Fruit fly (Drosophila melanogaster) whole organism, embryonic: Measurements from ENCODE around the gene CG31100.

Experiments
- B-H1 ChIP-seq: fragments of 200-800 bp; sonication (Bioruptor generic); IDR thresholded peaks from 3 replicates; pipeline ENCODE4 v1.3.6; 2022; ENCODE audit warnings: missing biosample characterization, missing genetic modification characterization
- B-H2 ChIP-seq: fragments of 200-800 bp; sonication (Bioruptor generic); optimal IDR thresholded peaks from 2 replicates; lab custom pipeline; 2018; ENCODE audit warnings: missing biosample characterization, mild to moderate bottlenecking, missing genetic modification characterization
- BEAF-32 ChIP-seq: fragments of 200-800 bp; sonication (Bioruptor generic); optimal IDR thresholded peaks from 3 replicates; lab custom pipeline; 2017; ENCODE audit warnings: missing biosample characterization, missing genetic modification characterization, mild to moderate bottlenecking, moderate library complexity, missing genetic modification reagents
- C15 ChIP-seq: fragments of 200-800 bp; sonication (Bioruptor generic); IDR thresholded peaks from 3 replicates; pipeline ENCODE4 v1.3.6; 2022; ENCODE audit warnings: missing biosample characterization, missing genetic modification characterization
- CG11695 ChIP-seq: fragments of 200-800 bp; sonication (Bioruptor generic); IDR thresholded peaks from 3 replicates; pipeline ENCODE4 v1.3.6; 2022; ENCODE audit warnings: missing biosample characterization, missing genetic modification characterization
- CG12659 ChIP-seq: fragments of 200-800 bp; sonication (Bioruptor generic); optimal IDR thresholded peaks from 3 replicates; lab custom pipeline; 2017; ENCODE audit warnings: mild to moderate bottlenecking, missing biosample characterization, missing genetic modification reagents, missing genetic modification characterization
- CG16815 ChIP-seq: fragments of 200-800 bp; sonication (Bioruptor generic); optimal IDR thresholded peaks from 3 replicates; lab custom pipeline; 2017; ENCODE audit warnings: missing biosample characterization, mild to moderate bottlenecking, missing genetic modification characterization
- CG2202 ChIP-seq: fragments of 200-800 bp; sonication (Bioruptor generic); optimal IDR thresholded peaks from 2 replicates; lab custom pipeline; 2018; ENCODE audit warnings: missing biosample characterization, mild to moderate bottlenecking, missing genetic modification characterization
- CG3995 ChIP-seq: fragments of 200-800 bp; sonication (Bioruptor generic); optimal IDR thresholded peaks from 3 replicates; lab custom pipeline; 2016; ENCODE audit warnings: missing biosample characterization, missing genetic modification characterization
- CG42726 ChIP-seq: fragments of 200-800 bp; sonication (Bioruptor generic); IDR thresholded peaks from 2 replicates; pipeline ENCODE4 v1.3.6; 2022; ENCODE audit warnings: missing biosample characterization, missing genetic modification characterization; ENCODE audit not compliant: partially characterized antibody
- CG4617 ChIP-seq: fragments of 200-800 bp; sonication (Bioruptor generic); optimal IDR thresholded peaks from 3 replicates; lab custom pipeline; 2016; ENCODE audit warnings: missing biosample characterization, missing genetic modification characterization, borderline replicate concordance
- CG4854 ChIP-seq: fragments of 200-800 bp; sonication (Bioruptor generic); optimal IDR thresholded peaks from 2 replicates; lab custom pipeline; 2016; ENCODE audit warnings: missing biosample characterization, missing genetic modification characterization, inconsistent platforms
- CG7839 ChIP-seq: fragments of 200-800 bp; sonication (Bioruptor generic); optimal IDR thresholded peaks from 3 replicates; lab custom pipeline; 2018; ENCODE audit warnings: missing biosample characterization, mild to moderate bottlenecking, missing genetic modification characterization, moderate library complexity
- CG7928 ChIP-seq: fragments of 200-800 bp; sonication (Bioruptor generic); optimal IDR thresholded peaks from 2 replicates; lab custom pipeline; 2017; ENCODE audit warnings: missing biosample characterization, mild to moderate bottlenecking, missing genetic modification characterization
- CG8089 ChIP-seq: fragments of 200-800 bp; sonication (Bioruptor generic); optimal IDR thresholded peaks from 3 replicates; lab custom pipeline; 2016; ENCODE audit warnings: missing biosample characterization, missing genetic modification characterization
- CG8765 ChIP-seq: fragments of 200-800 bp; sonication (Bioruptor generic); IDR thresholded peaks from 2 replicates; pipeline ENCODE4 v1.3.6; 2022; ENCODE audit warnings: missing biosample characterization, missing genetic modification characterization
- CG8924 ChIP-seq: fragments of 200-800 bp; optimal IDR thresholded peaks from 3 replicates; lab custom pipeline; 2019; ENCODE audit warnings: missing biosample characterization, mild to moderate bottlenecking, missing genetic modification characterization, moderate library complexity
- CG9727 ChIP-seq: fragments of 200-800 bp; sonication (Bioruptor generic); optimal IDR thresholded peaks from 3 replicates; lab custom pipeline; 2017; ENCODE audit warnings: missing biosample characterization, mild to moderate bottlenecking, missing genetic modification characterization
- CG9932 ChIP-seq: fragments of 200-800 bp; sonication (Bioruptor generic); IDR thresholded peaks from 2 replicates; pipeline ENCODE4 v1.3.6; 2022; ENCODE audit warnings: missing biosample characterization, missing genetic modification characterization
- CoRest ChIP-seq: fragments of 200-800 bp; sonication (Bioruptor generic); optimal IDR thresholded peaks from 3 replicates; lab custom pipeline; 2018; ENCODE audit warnings: missing biosample characterization, mild to moderate bottlenecking, missing genetic modification characterization, moderate library complexity
- D19B ChIP-seq: fragments of 200-800 bp; sonication (Bioruptor generic); optimal IDR thresholded peaks from 2 replicates; lab custom pipeline; 2017; ENCODE audit warnings: missing biosample characterization, mild to moderate bottlenecking, missing genetic modification characterization
- Deaf1 ChIP-seq: fragments of 200-800 bp; optimal IDR thresholded peaks from 3 replicates; lab custom pipeline; 2019; ENCODE audit warnings: missing biosample characterization, mild to moderate bottlenecking, missing genetic modification characterization, moderate library complexity
- Dp ChIP-seq: fragments of 200-800 bp; sonication (Bioruptor generic); optimal IDR thresholded peaks from 2 replicates; lab custom pipeline; 2018; ENCODE audit warnings: missing biosample characterization, mild to moderate bottlenecking, missing genetic modification characterization, moderate library complexity
- Drgx ChIP-seq: fragments of 200-800 bp; sonication (Bioruptor generic); IDR thresholded peaks from 2 replicates; pipeline ENCODE4 v1.3.6; 2022; ENCODE audit warnings: missing biosample characterization, missing genetic modification characterization
- Elba2 ChIP-seq: fragments of 200-800 bp; sonication (Bioruptor generic); optimal IDR thresholded peaks from 3 replicates; lab custom pipeline; 2016; ENCODE audit warnings: missing biosample characterization, missing genetic modification characterization
- HmgZ ChIP-seq: fragments of 200-800 bp; sonication (Bioruptor generic); optimal IDR thresholded peaks from 2 replicates; lab custom pipeline; 2018; ENCODE audit warnings: missing biosample characterization, mild to moderate bottlenecking, missing genetic modification characterization
- Myb ChIP-seq: fragments of 200-800 bp; sonication (Bioruptor generic); optimal IDR thresholded peaks from 2 replicates; lab custom pipeline; 2016; ENCODE audit warnings: missing biosample characterization, missing genetic modification characterization
- NFAT ChIP-seq: fragments of 200-800 bp; sonication (Bioruptor generic); IDR thresholded peaks from 2 replicates; pipeline ENCODE4 v1.3.6; 2022; ENCODE audit warnings: missing biosample characterization, missing genetic modification characterization
- Ravus ChIP-seq: fragments of 200-800 bp; sonication (Bioruptor generic); IDR thresholded peaks from 2 replicates; pipeline ENCODE4 v1.3.6; 2022; ENCODE audit warnings: missing biosample characterization, missing genetic modification characterization
- Sry-δ ChIP-seq: fragments of 200-800 bp; sonication (Bioruptor generic); optimal IDR thresholded peaks from 2 replicates; lab custom pipeline; 2016; ENCODE audit warnings: missing biosample characterization, missing genetic modification characterization
- Vsx1 ChIP-seq: fragments of 200-800 bp; sonication (Bioruptor generic); optimal IDR thresholded peaks from 2 replicates; lab custom pipeline; 2017; ENCODE audit warnings: missing biosample characterization, mild to moderate bottlenecking, missing genetic modification characterization, missing genetic modification reagents
- YL-1 ChIP-seq: fragments of 200-800 bp; sonication (Bioruptor generic); optimal IDR thresholded peaks from 3 replicates; lab custom pipeline; 2017; ENCODE audit warnings: missing biosample characterization, mild to moderate bottlenecking, missing genetic modification characterization
- ash1 ChIP-seq: fragments of 200-800 bp; sonication (Bioruptor generic); optimal IDR thresholded peaks from 2 replicates; lab custom pipeline; 2018; ENCODE audit warnings: missing biosample characterization, mild to moderate bottlenecking, missing genetic modification characterization
- bsh ChIP-seq, 2 experiments: fragments of 200-800 bp; sonication (Bioruptor generic); optimal IDR thresholded peaks; 2 replicates each; lab custom pipeline; 2017 to 2018; ENCODE audit warnings: mild to moderate bottlenecking in 2 of 2, missing biosample characterization in 2 of 2, missing genetic modification characterization in 2 of 2, moderate library complexity in 1 of 2
- dati ChIP-seq: fragments of 200-800 bp; sonication (Bioruptor generic); IDR thresholded peaks from 2 replicates; pipeline ENCODE4 v1.3.6; 2022; ENCODE audit warnings: missing biosample characterization, missing genetic modification characterization
- dysf ChIP-seq: fragments of 200-800 bp; sonication (Bioruptor generic); IDR thresholded peaks from 3 replicates; pipeline ENCODE4 v1.3.6; 2022; ENCODE audit warnings: missing biosample characterization, missing genetic modification characterization
- eve ChIP-seq, 2 experiments: fragments of >200 bp; optimal IDR thresholded peaks; 2 replicates each; lab custom pipeline; 2017; ENCODE audit warnings: missing biosample characterization in 2 of 2, missing genetic modification characterization in 2 of 2
- fd102C ChIP-seq: fragments of 200-800 bp; sonication (Bioruptor generic); optimal IDR thresholded peaks from 2 replicates; lab custom pipeline; 2018; ENCODE audit warnings: missing biosample characterization, mild to moderate bottlenecking, missing genetic modification characterization, moderate library complexity
- fd96Cb ChIP-seq: fragments of 200-800 bp; sonication (Bioruptor generic); optimal IDR thresholded peaks from 2 replicates; lab custom pipeline; 2018; ENCODE audit warnings: missing biosample characterization, mild to moderate bottlenecking, missing genetic modification characterization, moderate library complexity
- gem ChIP-seq: fragments of 200-800 bp; sonication (Bioruptor generic); optimal IDR thresholded peaks from 2 replicates; lab custom pipeline; 2019; ENCODE audit warnings: missing biosample characterization, mild to moderate bottlenecking, missing genetic modification characterization, moderate library complexity
- lov ChIP-seq, 2 experiments: fragments of 200-800 bp in 1 of 2; fragments of >200 bp in 1 of 2; sonication (Bioruptor generic) in 1 of 2; IDR thresholded peaks in 1 of 2; optimal IDR thresholded peaks in 1 of 2; 2 replicates in 1 of 2; 3 replicates in 1 of 2; pipeline versions ENCODE4 v1.3.6 to Lab custom; 2017 to 2022; ENCODE audit warnings: missing biosample characterization in 1 of 2, missing genetic modification characterization in 1 of 2
- mirr ChIP-seq: fragments of 200-800 bp; sonication (Bioruptor generic); optimal IDR thresholded peaks from 3 replicates; lab custom pipeline; 2018; ENCODE audit warnings: missing biosample characterization, mild to moderate bottlenecking, missing genetic modification characterization
- oc ChIP-seq: fragments of 200-800 bp; sonication (Bioruptor generic); optimal IDR thresholded peaks from 2 replicates; lab custom pipeline; 2018; ENCODE audit warnings: missing biosample characterization, mild to moderate bottlenecking, missing genetic modification characterization, moderate library complexity
- org-1 ChIP-seq: fragments of 200-800 bp; sonication (Bioruptor generic); optimal IDR thresholded peaks from 2 replicates; lab custom pipeline; 2017; ENCODE audit warnings: missing biosample characterization, missing genetic modification characterization
- peb ChIP-seq: fragments of 200-800 bp; sonication (Bioruptor generic); IDR thresholded peaks from 2 replicates; pipeline ENCODE4 v1.3.6; 2022; ENCODE audit warnings: missing biosample characterization, missing genetic modification characterization
- phol ChIP-seq: fragments of 200-800 bp; sonication (Bioruptor generic); optimal IDR thresholded peaks from 3 replicates; lab custom pipeline; 2018; ENCODE audit warnings: missing biosample characterization, mild to moderate bottlenecking, missing genetic modification characterization, moderate library complexity
- pnt ChIP-seq: fragments of 200-800 bp; sonication (Bioruptor generic); optimal IDR thresholded peaks from 3 replicates; lab custom pipeline; 2016; ENCODE audit warnings: missing biosample characterization, missing genetic modification characterization
- repo ChIP-seq: fragments of 200-800 bp; sonication (Bioruptor generic); optimal IDR thresholded peaks from 2 replicates; lab custom pipeline; 2016; ENCODE audit warnings: missing biosample characterization, missing genetic modification characterization
- tgo ChIP-seq: fragments of 200-800 bp; sonication (Bioruptor generic); IDR thresholded peaks from 3 replicates; pipeline ENCODE4 v1.3.6; 2022; ENCODE audit warnings: missing biosample characterization, missing genetic modification characterization
- wek ChIP-seq: fragments of 200-800 bp; sonication (Bioruptor generic); optimal IDR thresholded peaks from 3 replicates; lab custom pipeline; 2018; ENCODE audit warnings: missing biosample characterization, mild to moderate bottlenecking, missing genetic modification characterization, moderate library complexity
- zen ChIP-seq: fragments of 200-800 bp; sonication (Bioruptor generic); optimal IDR thresholded peaks from 3 replicates; lab custom pipeline; 2018; ENCODE audit warnings: missing biosample characterization, mild to moderate bottlenecking, missing genetic modification characterization, moderate library complexity

CG31100 gene

dm6 chr3R:9008202-9008601 lies 4.8 kb upstream of the CG31100 start, which contains the start of gene CG11983 (continued):
- peak; percentile 8 for TF ChIP-seq YL-1 (GFP tag; lab: Kevin White, UChicago)
- no peak for TF ChIP-seq CG3995
- no peak for TF ChIP-seq peb (GFP tag; lab: Robert Waterston, UW)
- TF ChIP-seq CG12659 (GFP tag; lab: Kevin White, UChicago), result peak; percentile 19
- peak; percentile 60 for TF ChIP-seq HmgZ (tag; lab: Kevin White, UChicago)
- peak; percentile 22 for TF ChIP-seq Elba2
- TF ChIP-seq fd102C (GFP tag; lab: Kevin White, UChicago), result no peak
- TF ChIP-seq B-H1 (GFP tag; lab: Robert Waterston, UW), result no peak
- TF ChIP-seq CG9727, result no peak
- TF ChIP-seq CoRest (tag; lab: Kevin White, UChicago), result peak; percentile 48
- no peak for TF ChIP-seq eve (GFP tag; optimal IDR thresholded peaks at IDR 0.05; lab: Kevin White, UChicago)
- peak; percentile 82 for TF ChIP-seq Dp
- no peak for TF ChIP-seq NFAT
- TF ChIP-seq org-1 (GFP tag; lab: Kevin White, UChicago), result no peak
- no peak for TF ChIP-seq CG8924 (tag; lab: Kevin White, UChicago)
- TF ChIP-seq pnt (GFP tag; lab: Kevin White, UChicago), result no peak
- TF ChIP-seq CG42726 (GFP tag; lab: Robert Waterston, UW), result no peak
- TF ChIP-seq BEAF-32 (GFP tag; lab: Kevin White, UChicago), result peak; percentile 30
- no peak for TF ChIP-seq repo (GFP tag; lab: Kevin White, UChicago)
- peak; percentile 37 for TF ChIP-seq Sry-δ (GFP tag; lab: Kevin White, UChicago)
- TF ChIP-seq C15, result no peak
- no peak for TF ChIP-seq mirr
- no peak for TF ChIP-seq CG11695 (GFP tag; lab: Robert Waterston, UW)
- TF ChIP-seq CG2202 (tag; lab: Kevin White, UChicago), result no peak
- no peak for TF ChIP-seq CG8089 (GFP tag; lab: Kevin White, UChicago)
- no peak for TF ChIP-seq Drgx (GFP tag; lab: Robert Waterston, UW)
- no peak for TF ChIP-seq CG4854 (GFP tag; lab: Kevin White, UChicago)
- TF ChIP-seq zen (tag; lab: Kevin White, UChicago), result no peak
- TF ChIP-seq bsh (GFP tag; optimal IDR thresholded peaks at IDR 0.05; lab: Kevin White, UChicago), result no peak
- TF ChIP-seq B-H2 (GFP tag; lab: Kevin White, UChicago), result peak; percentile 54
- no peak for TF ChIP-seq dysf (GFP tag; lab: Robert Waterston, UW)
- no peak for TF ChIP-seq ash1 (GFP tag; lab: Kevin White, UChicago)
- no peak for TF ChIP-seq CG4617
- TF ChIP-seq D19B (GFP tag; lab: Kevin White, UChicago), result no peak
- TF ChIP-seq phol (tag; lab: Kevin White, UChicago), result no peak
- TF ChIP-seq CG8765 (GFP tag; lab: Robert Waterston, UW), result no peak
- TF ChIP-seq Myb (GFP tag; lab: Kevin White, UChicago), result peak; percentile 95
- TF ChIP-seq dati (GFP tag; lab: Robert Waterston, UW), result no peak
- no peak for TF ChIP-seq fd96Cb (tag; lab: Kevin White, UChicago)
- TF ChIP-seq lov (optimal IDR thresholded peaks at IDR 0.05; lab: Kevin White, UChicago), result no peak
- no peak for TF ChIP-seq lov (GFP tag; IDR thresholded peaks at IDR 0.05; lab: Robert Waterston, UW)
- TF ChIP-seq CG7839 (tag; lab: Kevin White, UChicago), result no peak
- TF ChIP-seq CG9932 (GFP tag; lab: Robert Waterston, UW), result no peak
- TF ChIP-seq gem (tag; lab: Kevin White, UChicago), result no peak
- no peak for TF ChIP-seq CG16815 (GFP tag; lab: Kevin White, UChicago)
- TF ChIP-seq wek (GFP tag; lab: Kevin White, UChicago), result no peak
- no peak for TF ChIP-seq tgo (GFP tag; lab: Robert Waterston, UW)
- no peak for TF ChIP-seq Ravus
- TF ChIP-seq Deaf1 (tag; lab: Kevin White, UChicago), result no peak
- no peak for TF ChIP-seq CG7928
- TF ChIP-seq Vsx1 (GFP tag; lab: Kevin White, UChicago), result no peak
- no peak for TF ChIP-seq oc (tag; lab: Kevin White, UChicago)
